Fruit fly (Drosophila melanogaster) whole organism, adult: ENCODE measurements around the gene CG1288.

ENCODE experiments used
- CG14711 ChIP-seq: fragments of 200-800 bp; sonication (Bioruptor generic); optimal IDR thresholded peaks from 2 replicates; lab custom pipeline; 2018; ENCODE audit warnings: missing biosample characterization, mild to moderate bottlenecking, missing genetic modification characterization, moderate library complexity
- CG1620 ChIP-seq: fragments of 200-800 bp; sonication (Bioruptor generic); optimal IDR thresholded peaks from 2 replicates; lab custom pipeline; 2016; ENCODE audit warnings: missing biosample characterization, missing genetic modification characterization
- CG7045 ChIP-seq: fragments of 200-800 bp; sonication (Bioruptor generic); optimal IDR thresholded peaks from 2 replicates; lab custom pipeline; 2017; ENCODE audit warnings: missing biosample characterization, mild to moderate bottlenecking, missing genetic modification characterization
- Mnt ChIP-seq: fragments of 200-800 bp; sonication (Bioruptor generic); optimal IDR thresholded peaks from 2 replicates; lab custom pipeline; 2016; ENCODE audit warnings: missing biosample characterization, mild to moderate bottlenecking, missing genetic modification characterization
- bab1 ChIP-seq: fragments of 200-800 bp; sonication (Bioruptor generic); optimal IDR thresholded peaks from 3 replicates; lab custom pipeline; 2019; ENCODE audit warnings: missing biosample characterization, mild to moderate bottlenecking, missing genetic modification characterization, moderate library complexity
- cic ChIP-seq: fragments of 200-800 bp; sonication (Bioruptor generic); optimal IDR thresholded peaks from 2 replicates; lab custom pipeline; 2017; ENCODE audit warnings: missing biosample characterization, mild to moderate bottlenecking, missing genetic modification characterization, moderate library complexity
- toe ChIP-seq: fragments of 200-800 bp; sonication (Bioruptor generic); optimal IDR thresholded peaks from 2 replicates; lab custom pipeline; 2016; ENCODE audit warnings: missing biosample characterization, missing genetic modification characterization

DNA sequence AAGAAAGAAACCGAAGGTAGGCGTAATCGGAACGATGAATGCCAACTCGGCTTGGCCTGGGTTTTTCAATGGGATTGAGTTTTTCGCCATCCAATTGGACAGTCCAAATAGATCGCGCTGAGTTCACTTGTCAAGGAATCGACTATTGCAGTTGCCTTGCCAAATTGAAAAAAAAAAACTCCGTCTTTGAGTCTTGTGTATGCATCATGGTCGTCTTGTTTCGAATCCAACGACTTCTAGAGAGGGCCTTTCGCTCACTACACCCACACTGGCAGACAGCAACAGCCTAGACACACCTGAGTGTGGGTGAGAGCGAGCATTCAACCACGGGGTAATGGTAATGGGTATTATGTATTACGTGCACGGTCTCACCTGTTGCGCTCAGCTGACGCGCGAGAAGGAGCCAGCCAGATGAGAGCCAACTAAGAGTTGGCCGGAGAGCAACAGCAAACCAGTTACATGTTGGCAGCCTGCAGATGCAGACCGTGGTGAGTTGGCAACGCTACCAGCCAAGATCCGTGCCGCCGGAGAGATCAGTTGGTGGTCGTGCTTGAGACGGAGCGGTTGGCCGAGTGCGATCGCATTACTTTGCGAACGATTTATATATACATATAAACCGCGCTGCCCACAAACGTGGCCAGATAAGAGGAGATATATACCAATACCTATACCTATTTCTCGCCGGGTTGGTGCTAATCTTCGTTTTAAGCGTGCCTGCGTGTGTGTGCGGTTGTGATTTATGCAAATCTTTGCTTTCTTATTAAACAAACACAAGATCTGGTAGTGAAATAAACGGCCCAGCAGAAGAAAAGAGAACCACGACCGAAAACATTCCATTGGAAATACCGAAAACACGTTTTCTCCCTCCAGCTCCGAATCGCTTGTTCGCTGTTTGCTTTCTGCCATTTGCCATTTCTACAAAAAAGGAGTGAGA, 45.6 kb downstream of the CG1288 start, which contains the start of gene sas:
- TF ChIP-seq cic (no peak), toe (GFP tag; lab: Kevin White, UChicago) (no peak), bab1 (GFP tag; lab: Kevin White, UChicago) (no peak), CG7045 (no peak), CG1620 (GFP tag; lab: Kevin White, UChicago) (no peak), CG14711 (tag; lab: Kevin White, UChicago) (no peak), Mnt (GFP tag; lab: Kevin White, UChicago) (no peak)
